Fruit fly (Drosophila melanogaster): ENCODE data around the gene Gr64e.

Gr64e gene

DNA sequence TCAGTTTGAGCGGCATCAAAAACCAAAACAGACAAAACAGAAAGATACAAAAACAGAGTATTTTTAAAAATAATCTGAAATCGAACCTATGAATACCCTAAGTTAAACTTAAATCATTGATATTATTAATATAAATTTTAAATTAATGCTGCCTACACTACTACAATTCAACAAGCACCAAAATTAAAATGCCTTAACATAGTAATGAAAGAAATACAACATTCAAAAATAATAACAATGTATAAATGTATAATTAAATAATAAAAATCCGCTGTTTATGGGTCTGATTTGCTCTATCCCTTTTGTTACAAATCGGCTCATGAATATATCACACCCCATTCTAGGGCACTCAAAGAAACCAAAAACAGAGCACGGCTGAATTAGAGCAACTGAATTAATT is 17.1 kb downstream of the Gr64e start (continued):
- TF ChIP-seq phol (tag; optimal IDR thresholded peaks at IDR 0.05) (peak; percentile 2), Ssrp (tag; optimal IDR thresholded peaks at IDR 0.05) (peak; percentile 22), CG2678 (tag; optimal IDR thresholded peaks at IDR 0.05) (peak; percentile 36), D19B (GFP tag; optimal IDR thresholded peaks at IDR 0.05) (peak; percentile 13), lmd (GFP tag; IDR thresholded peaks at IDR 0.05) (0 out of 2 replicates have a peak, but pooled peaks have one; percentile 21), unpg (GFP tag; optimal IDR thresholded peaks at IDR 0.05) (peak; percentile 7), h (optimal IDR thresholded peaks at IDR 0.05) (no peak), CoRest (tag; optimal IDR thresholded peaks at IDR 0.05) (peak; percentile 18), CG9437 (GFP tag; optimal IDR thresholded peaks at IDR 0.05) (peak; percentile 7), CG12391 (tag; optimal IDR thresholded peaks at IDR 0.05) (peak; percentile 13)

DNA sequence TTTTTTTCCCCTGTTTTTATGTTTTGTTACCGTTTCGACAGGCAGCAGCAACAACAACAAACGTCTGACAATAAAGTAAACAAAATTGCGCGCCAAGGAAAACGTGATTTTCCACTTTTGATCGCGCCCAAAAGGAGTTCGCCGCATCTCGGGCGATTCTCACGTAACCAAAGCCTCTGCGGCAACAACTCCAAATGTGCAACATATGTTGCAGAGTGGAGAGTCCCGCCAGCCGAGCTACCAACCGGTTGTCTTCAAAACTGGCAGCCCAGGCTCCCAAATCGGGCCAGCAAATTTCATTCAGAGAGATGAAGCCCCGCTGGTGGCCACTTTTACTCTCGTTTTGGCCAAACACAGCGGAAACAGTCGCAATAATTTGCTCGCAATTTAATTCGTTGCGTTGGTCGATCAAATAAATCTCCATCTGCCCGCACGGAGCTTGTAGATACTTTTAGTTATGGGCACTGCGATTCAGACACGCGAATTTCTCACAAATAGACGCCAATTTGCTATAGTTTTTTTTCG is 23.6 kb downstream of the Gr64e start:
- TF ChIP-seq Blimp-1 (GFP tag; optimal IDR thresholded peaks at IDR 0.05) = no peak
- no peak for TF ChIP-seq ac (GFP tag; optimal IDR thresholded peaks at IDR 0.05)
- TF ChIP-seq ERR (GFP tag; optimal IDR thresholded peaks at IDR 0.05) = no peak
- no peak for TF ChIP-seq CG17612 (GFP tag; IDR thresholded peaks at IDR 0.05)
- no peak for TF ChIP-seq CG6765 (GFP tag; optimal IDR thresholded peaks at IDR 0.05)
- TF ChIP-seq Tbp (GFP tag; optimal IDR thresholded peaks at IDR 0.05) = no peak
- no peak for TF ChIP-seq Antp (GFP tag; optimal IDR thresholded peaks at IDR 0.05)

dm6 chr3L:4056812-4057211 is 24.9 kb downstream of the Gr64e start:
- TF ChIP-seq al (GFP tag; IDR thresholded peaks at IDR 0.05) (no peak), CG18599 (GFP tag; optimal IDR thresholded peaks at IDR 0.05) (no peak), org-1 (GFP tag; optimal IDR thresholded peaks at IDR 0.05) (no peak), prd (optimal IDR thresholded peaks at IDR 0.05) (no peak), prd (GFP tag; IDR thresholded peaks at IDR 0.05) (no peak), CG13894 (tag; optimal IDR thresholded peaks at IDR 0.05) (no peak), Sox100B (GFP tag; optimal IDR thresholded peaks at IDR 0.05) (no peak), CG7963 (GFP tag; IDR thresholded peaks at IDR 0.05; ENCODE audit: partially characterized antibody) (no peak), CG15479 (GFP tag; optimal IDR thresholded peaks at IDR 0.05) (no peak), ash1 (GFP tag; optimal IDR thresholded peaks at IDR 0.05) (no peak)

DNA sequence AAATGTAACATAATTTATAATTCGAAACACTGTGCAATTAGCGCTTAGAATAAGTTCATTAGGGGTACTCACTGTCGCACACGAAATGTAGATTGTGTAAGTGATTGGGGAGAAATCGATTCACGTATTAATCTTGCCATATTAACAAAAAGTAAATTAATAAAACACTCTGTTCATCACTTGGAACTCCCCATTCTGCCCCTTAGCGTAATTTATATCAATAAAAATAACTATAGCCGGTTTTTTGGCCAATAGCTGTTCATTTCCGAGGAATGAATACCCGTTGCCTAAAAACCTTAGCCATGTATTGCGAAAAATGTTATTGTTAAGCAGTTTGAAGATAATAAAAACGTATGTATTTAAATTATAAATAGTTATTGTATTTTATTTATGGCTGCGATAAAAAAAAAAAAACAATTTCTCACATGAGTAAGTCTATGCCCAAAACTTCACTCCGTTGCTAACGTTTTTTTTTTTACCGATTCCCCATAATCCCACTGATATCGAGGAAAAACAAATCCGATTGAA is 27.4 kb downstream of the Gr64e start, which contains the start of gene Ugt305A1:
TSS of gene Ugt305A1 (plus strand) at position 478 of the 528 bp plus-strand sequence.
- TF ChIP-seq dati (GFP tag; IDR thresholded peaks at IDR 0.05) = 0 out of 2 replicates have a peak, but pooled peaks have one; percentile 10
- TF ChIP-seq run (tag; optimal IDR thresholded peaks at IDR 0.05) = no peak
- no peak for TF ChIP-seq CG13775 (GFP tag; optimal IDR thresholded peaks at IDR 0.05)
- TF ChIP-seq Sin3A (optimal IDR thresholded peaks at IDR 0.05) = no peak
- no peak for TF ChIP-seq CG33213 (GFP tag; optimal IDR thresholded peaks at IDR 0.05)
- TF ChIP-seq chinmo (GFP tag; IDR thresholded peaks at IDR 0.05; ENCODE audit: partially characterized antibody) = no peak
- TF ChIP-seq CG1024 (GFP tag; IDR thresholded peaks at IDR 0.05) = no peak
- no peak for TF ChIP-seq Dip2 (GFP tag; IDR thresholded peaks at IDR 0.05)
- TF ChIP-seq CG2875 (GFP tag; optimal IDR thresholded peaks at IDR 0.05) = no peak
- TF ChIP-seq E2f1 (GFP tag; IDR thresholded peaks at IDR 0.05) = no peak
- no peak for TF ChIP-seq CG7271 (tag; optimal IDR thresholded peaks at IDR 0.05)
- TF ChIP-seq Hand (GFP tag; optimal IDR thresholded peaks at IDR 0.05) = no peak
- TF ChIP-seq CG14667 (GFP tag; IDR thresholded peaks at IDR 0.05) = no peak
- TF ChIP-seq Mad (GFP tag; optimal IDR thresholded peaks at IDR 0.05) = no peak
- TF ChIP-seq pros (GFP tag; optimal IDR thresholded peaks at IDR 0.05) = no peak
- no peak for TF ChIP-seq MBD-R2 (GFP tag; IDR thresholded peaks at IDR 0.05)
- no peak for TF ChIP-seq B-H1 (GFP tag; IDR thresholded peaks at IDR 0.05)
- no peak for TF ChIP-seq Camta (GFP tag; optimal IDR thresholded peaks at IDR 0.05)
- TF ChIP-seq CG2120 (GFP tag; optimal IDR thresholded peaks at IDR 0.05) = peak; percentile 30
- TF ChIP-seq kah (GFP tag; optimal IDR thresholded peaks at IDR 0.05) = no peak
- TF ChIP-seq dysf (GFP tag; IDR thresholded peaks at IDR 0.05) = 0 out of 3 replicates have a peak, but pooled peaks have one; percentile 19
- TF ChIP-seq tgo (GFP tag; IDR thresholded peaks at IDR 0.05) = no peak

All from whole organism, embryonic.